Worm (Caenorhabditis elegans): ENCODE data around the gene lem-2.
A peak's percentile ranks its signal among the peaks of the same experiment; 100 is the strongest.

Gene lem-2

ce11 chrII:14095875-14096274 lies 32.6 kb downstream of the lem-2 start:
- TF ChIP-seq fos-1 (tag; optimal IDR thresholded peaks at IDR 0.05) (no peak), ama-1 (optimal IDR thresholded peaks at IDR 0.05) (no peak), fkh-10 (GFP tag; optimal IDR thresholded peaks at IDR 0.05) (no peak), eor-1 (tag; optimal IDR thresholded peaks at IDR 0.05) (no peak), egl-27 (tag; optimal IDR thresholded peaks at IDR 0.05) (no peak), ZK546.5 (tag; optimal IDR thresholded peaks at IDR 0.05) (no peak), nfya-1 (tag; optimal IDR thresholded peaks at IDR 0.05; ENCODE audit: insufficient read depth) (no peak), pha-4 (tag; optimal IDR thresholded peaks at IDR 0.05) (no peak), unc-62 (GFP tag; optimal IDR thresholded peaks at IDR 0.05) (no peak), nhr-43 (tag; optimal IDR thresholded peaks at IDR 0.05; ENCODE audit: poor library complexity, severe bottlenecking) (no peak), snpc-4 (tag; optimal IDR thresholded peaks at IDR 0.05) (no peak)

ce11 chrII:14096814-14097213 lies 33.6 kb downstream of the lem-2 start:
- no peak for TF ChIP-seq nhr-76 (tag; optimal IDR thresholded peaks at IDR 0.05)
- no peak for TF ChIP-seq nhr-237 (tag; optimal IDR thresholded peaks at IDR 0.05)
- no peak for TF ChIP-seq elt-3 (tag; optimal IDR thresholded peaks at IDR 0.05)
- TF ChIP-seq mml-1 (tag; optimal IDR thresholded peaks at IDR 0.05), result no peak

- TF ChIP-seq fos-1 (tag; optimal IDR thresholded peaks at IDR 0.05) (no peak), elt-3 (tag; optimal IDR thresholded peaks at IDR 0.05) (no peak), zag-1 (tag; optimal IDR thresholded peaks at IDR 0.05) (no peak), ceh-28 (tag; optimal IDR thresholded peaks at IDR 0.05) (no peak), pqm-1 (tag; optimal IDR thresholded peaks at IDR 0.05) (no peak), eor-1 (tag; optimal IDR thresholded peaks at IDR 0.05) (no peak), nhr-76 (tag; optimal IDR thresholded peaks at IDR 0.05) (no peak)
Measured at ce11 chrII:14097518-14097917, 34.3 kb downstream of the lem-2 start, which contains the start of gene Y39G8C.2. Y39G8C.2 (minus strand) TSS chrII:14097618.

ce11 chrII:14098348-14098747 lies 35.1 kb downstream of the lem-2 start:
- no peak for TF ChIP-seq lin-15B (tag; optimal IDR thresholded peaks at IDR 0.05)
- peak; percentile 4 for TF ChIP-seq fkh-10 (GFP tag; optimal IDR thresholded peaks at IDR 0.05)

- TF ChIP-seq nhr-43 (tag; optimal IDR thresholded peaks at IDR 0.05; ENCODE audit: poor library complexity, severe bottlenecking) (no peak), unc-62 (GFP tag; optimal IDR thresholded peaks at IDR 0.05) (no peak), elt-1 (tag; optimal IDR thresholded peaks at IDR 0.05) (no peak), fos-1 (tag; optimal IDR thresholded peaks at IDR 0.05) (no peak), fkh-2 (tag; optimal IDR thresholded peaks at IDR 0.05) (no peak), pha-4 (tag; optimal IDR thresholded peaks at IDR 0.05) (no peak)
Measured at ce11 chrII:14100963-14101362, 37.7 kb downstream of the lem-2 start, which contains the start of gene bkip-1. bkip-1 (plus strand) TSS chrII:14101263.

ce11 chrII:14102112-14102511 lies 38.9 kb downstream of the lem-2 start:
- TF ChIP-seq zag-1 (tag; optimal IDR thresholded peaks at IDR 0.05) (no peak), pqm-1 (tag; optimal IDR thresholded peaks at IDR 0.05) (no peak), nhr-76 (tag; optimal IDR thresholded peaks at IDR 0.05) (no peak), jun-1 (tag; optimal IDR thresholded peaks at IDR 0.05) (no peak), ceh-28 (tag; optimal IDR thresholded peaks at IDR 0.05) (peak; percentile 23), nfya-1 (tag; optimal IDR thresholded peaks at IDR 0.05; ENCODE audit: insufficient read depth) (peak; percentile 34), hmg-11 (tag; optimal IDR thresholded peaks at IDR 0.05) (peak; percentile 18)

- no peak for TF ChIP-seq skn-1 (tag; optimal IDR thresholded peaks at IDR 0.05)
- no peak for TF ChIP-seq nfya-1 (tag; optimal IDR thresholded peaks at IDR 0.05; ENCODE audit: insufficient read depth)
- no peak for TF ChIP-seq nhr-28 (tag; optimal IDR thresholded peaks at IDR 0.05)
- TF ChIP-seq ceh-28 (tag; optimal IDR thresholded peaks at IDR 0.05), result no peak
- no peak for TF ChIP-seq nhr-25 (tag; optimal IDR thresholded peaks at IDR 0.05)
- no peak for TF ChIP-seq pqm-1 (tag; optimal IDR thresholded peaks at IDR 0.05)
- TF ChIP-seq nhr-12 (tag; optimal IDR thresholded peaks at IDR 0.05), result no peak
Measured at ce11 chrII:14104470-14104869, 41.2 kb downstream of the lem-2 start, which contains the start of gene gur-4. gur-4 (plus strand) TSS chrII:14104770.

- TF ChIP-seq elt-2 (tag; optimal IDR thresholded peaks at IDR 0.05) (no peak), ama-1 (optimal IDR thresholded peaks at IDR 0.05) (no peak), aly-2 (tag; optimal IDR thresholded peaks at IDR 0.05) (no peak), ZK546.5 (tag; optimal IDR thresholded peaks at IDR 0.05) (no peak)
Measured at ce11 chrII:14106164-14106563, 42.9 kb downstream of the lem-2 start.
